Worm (Caenorhabditis elegans): ENCODE results near the gene F46C8.8.

Gene F46C8.8

ce11 chrX:7550452-7550851 lies 3.8 kb downstream of the F46C8.8 start:
- no peak for TF ChIP-seq sea-1 (GFP tag; conservative IDR thresholded peaks at IDR 0.05)
- no peak for TF ChIP-seq F13C5.2 (tag; optimal IDR thresholded peaks at IDR 0.05)

ce11 chrX:7548158-7548557 lies 6.1 kb downstream of the F46C8.8 start, which contains the start of gene F46C8.1:
TSS of gene F46C8.1 (plus strand) at chrX:7548458.
- TF ChIP-seq F13C5.2 (tag; optimal IDR thresholded peaks at IDR 0.05) (no peak), hmbx-1 (tag; optimal IDR thresholded peaks at IDR 0.05) (no peak), scrt-1 (GFP tag; IDR thresholded peaks at IDR 0.05) (no peak), ceh-13 (GFP tag; optimal IDR thresholded peaks at IDR 0.05) (no peak), ama-1 (optimal IDR thresholded peaks at IDR 0.05) (no peak), pes-1 (GFP tag; IDR thresholded peaks at IDR 0.05) (no peak), hnd-1 (tag; optimal IDR thresholded peaks at IDR 0.05) (no peak), ceh-36 (tag; optimal IDR thresholded peaks at IDR 0.05) (no peak), tbx-37 (GFP tag; conservative IDR thresholded peaks at IDR 0.05) (no peak)

ce11 chrX:7547696-7548095 lies 6.5 kb downstream of the F46C8.8 start:
- TF ChIP-seq tra-4 (tag; optimal IDR thresholded peaks at IDR 0.05) (no peak), aly-1 (tag; optimal IDR thresholded peaks at IDR 0.05) (no peak), pes-1 (GFP tag; IDR thresholded peaks at IDR 0.05) (no peak), sea-1 (GFP tag; conservative IDR thresholded peaks at IDR 0.05) (no peak), hnd-1 (tag; optimal IDR thresholded peaks at IDR 0.05) (no peak), scrt-1 (GFP tag; IDR thresholded peaks at IDR 0.05) (no peak), ama-1 (optimal IDR thresholded peaks at IDR 0.05) (no peak)

- TF ChIP-seq hmbx-1 (tag; optimal IDR thresholded peaks at IDR 0.05) (no peak), F13C5.2 (tag; optimal IDR thresholded peaks at IDR 0.05) (no peak), ama-1 (optimal IDR thresholded peaks at IDR 0.05) (no peak), tra-4 (tag; optimal IDR thresholded peaks at IDR 0.05) (no peak), flt-1 (GFP tag; IDR thresholded peaks at IDR 0.05) (no peak), hmg-4 (GFP tag; optimal IDR thresholded peaks at IDR 0.05) (no peak), scrt-1 (GFP tag; IDR thresholded peaks at IDR 0.05) (no peak), pes-1 (GFP tag; IDR thresholded peaks at IDR 0.05) (no peak), ceh-36 (tag; optimal IDR thresholded peaks at IDR 0.05) (no peak), hnd-1 (tag; optimal IDR thresholded peaks at IDR 0.05) (no peak), sea-1 (GFP tag; conservative IDR thresholded peaks at IDR 0.05) (no peak), B0310.2 (tag; optimal IDR thresholded peaks at IDR 0.05) (no peak)
Observed at ce11 chrX:7546509-7546908, 7.7 kb downstream of the F46C8.8 start, which contains the start of gene col-174. TSS of gene col-174 (plus strand) at chrX:7546809.

- TF ChIP-seq scrt-1 (GFP tag; IDR thresholded peaks at IDR 0.05) = no peak
- no peak for TF ChIP-seq F13C5.2 (tag; optimal IDR thresholded peaks at IDR 0.05)
- no peak for TF ChIP-seq tra-4 (tag; optimal IDR thresholded peaks at IDR 0.05)
- TF ChIP-seq sea-1 (GFP tag; conservative IDR thresholded peaks at IDR 0.05) = no peak
- no peak for TF ChIP-seq pes-1 (GFP tag; IDR thresholded peaks at IDR 0.05)
- no peak for TF ChIP-seq hmg-4 (GFP tag; optimal IDR thresholded peaks at IDR 0.05)
- TF ChIP-seq aly-1 (tag; optimal IDR thresholded peaks at IDR 0.05) = no peak
- no peak for TF ChIP-seq B0310.2 (tag; optimal IDR thresholded peaks at IDR 0.05)
- no peak for TF ChIP-seq tbx-37 (GFP tag; conservative IDR thresholded peaks at IDR 0.05)
- TF ChIP-seq ama-1 (optimal IDR thresholded peaks at IDR 0.05) = no peak
- no peak for TF ChIP-seq flt-1 (GFP tag; IDR thresholded peaks at IDR 0.05)
- no peak for TF ChIP-seq hmbx-1 (tag; optimal IDR thresholded peaks at IDR 0.05)
- no peak for TF ChIP-seq tbx-11 (GFP tag; IDR thresholded peaks at IDR 0.05)
- TF ChIP-seq hnd-1 (tag; optimal IDR thresholded peaks at IDR 0.05) = no peak
Observed at ce11 chrX:7541078-7541477, 13.1 kb downstream of the F46C8.8 start.

ce11 chrX:7540033-7540432 lies 14.2 kb downstream of the F46C8.8 start, which contains the start of gene glb-16:
TSS of gene glb-16 (minus strand) at chrX:7540133.
- no peak for TF ChIP-seq sea-1 (GFP tag; conservative IDR thresholded peaks at IDR 0.05)
- no peak for TF ChIP-seq tra-4 (tag; optimal IDR thresholded peaks at IDR 0.05)
- no peak for TF ChIP-seq ceh-13 (GFP tag; optimal IDR thresholded peaks at IDR 0.05)
- TF ChIP-seq B0310.2 (tag; optimal IDR thresholded peaks at IDR 0.05) = no peak
- TF ChIP-seq tbx-11 (GFP tag; IDR thresholded peaks at IDR 0.05) = no peak
- TF ChIP-seq pes-1 (GFP tag; IDR thresholded peaks at IDR 0.05) = no peak
- TF ChIP-seq hnd-1 (tag; optimal IDR thresholded peaks at IDR 0.05) = no peak
- no peak for TF ChIP-seq ama-1 (optimal IDR thresholded peaks at IDR 0.05)
- TF ChIP-seq F13C5.2 (tag; optimal IDR thresholded peaks at IDR 0.05) = no peak
- no peak for TF ChIP-seq aly-1 (tag; optimal IDR thresholded peaks at IDR 0.05)
- no peak for TF ChIP-seq scrt-1 (GFP tag; IDR thresholded peaks at IDR 0.05)
- TF ChIP-seq ceh-36 (tag; optimal IDR thresholded peaks at IDR 0.05) = no peak
- no peak for TF ChIP-seq hmg-4 (GFP tag; optimal IDR thresholded peaks at IDR 0.05)
- no peak for TF ChIP-seq ets-7 (tag; optimal IDR thresholded peaks at IDR 0.05)

ce11 chrX:7537742-7538268 lies 16.4 kb downstream of the F46C8.8 start, which contains the start of gene dpy-7:
TSS of gene dpy-7 (minus strand) at chrX:7537792.
- TF ChIP-seq hnd-1 (tag; optimal IDR thresholded peaks at IDR 0.05) (no peak), aly-1 (tag; optimal IDR thresholded peaks at IDR 0.05) (no peak), ceh-13 (GFP tag; optimal IDR thresholded peaks at IDR 0.05) (no peak), pes-1 (GFP tag; IDR thresholded peaks at IDR 0.05) (no peak), B0310.2 (tag; optimal IDR thresholded peaks at IDR 0.05) (no peak), ama-1 (optimal IDR thresholded peaks at IDR 0.05) (no peak), tra-4 (tag; optimal IDR thresholded peaks at IDR 0.05) (no peak)

ce11 chrX:7536869-7537268 lies 17.4 kb downstream of the F46C8.8 start:
- TF ChIP-seq scrt-1 (GFP tag; IDR thresholded peaks at IDR 0.05) (no peak), F13C5.2 (tag; optimal IDR thresholded peaks at IDR 0.05) (no peak), hmg-4 (GFP tag; optimal IDR thresholded peaks at IDR 0.05) (no peak), ceh-36 (tag; optimal IDR thresholded peaks at IDR 0.05) (no peak), flt-1 (GFP tag; IDR thresholded peaks at IDR 0.05) (no peak), B0310.2 (tag; optimal IDR thresholded peaks at IDR 0.05) (no peak), tbx-37 (GFP tag; conservative IDR thresholded peaks at IDR 0.05) (no peak), aly-1 (tag; optimal IDR thresholded peaks at IDR 0.05) (no peak)
